Fruit fly (Drosophila melanogaster) whole organism, embryonic: ENCODE results near the gene CG13454.

Experiments
- ATbp ChIP-seq: fragments of 200-800 bp; sonication (Bioruptor generic); optimal IDR thresholded peaks from 2 replicates; lab custom pipeline; 2017; ENCODE audit warnings: missing biosample characterization, mild to moderate bottlenecking, missing genetic modification characterization, missing genetic modification reagents
- CG10267 ChIP-seq: fragments of 200-800 bp; sonication (Bioruptor generic); optimal IDR thresholded peaks from 2 replicates; lab custom pipeline; 2018; ENCODE audit warnings: missing biosample characterization, mild to moderate bottlenecking, missing genetic modification characterization, moderate library complexity
- CG10321 ChIP-seq: fragments of 200-800 bp; sonication (Bioruptor generic); IDR thresholded peaks from 2 replicates; pipeline ENCODE4 v1.3.6; 2022; ENCODE audit warnings: missing biosample characterization, missing genetic modification characterization
- CG11723 ChIP-seq: fragments of 200-800 bp; sonication (Bioruptor generic); optimal IDR thresholded peaks from 2 replicates; lab custom pipeline; 2017; ENCODE audit warnings: missing biosample characterization, mild to moderate bottlenecking, missing genetic modification characterization
- CG12155 ChIP-seq: fragments of 200-800 bp; sonication (Bioruptor generic); optimal IDR thresholded peaks from 3 replicates; lab custom pipeline; 2016; ENCODE audit warnings: missing biosample characterization, missing genetic modification characterization
- CG1233 ChIP-seq: fragments of 200-800 bp; sonication (Bioruptor generic); optimal IDR thresholded peaks from 4 replicates; lab custom pipeline; 2018; ENCODE audit warnings: missing biosample characterization, mild to moderate bottlenecking, missing genetic modification characterization
- CG13123 ChIP-seq: fragments of 200-800 bp; sonication (Bioruptor generic); optimal IDR thresholded peaks from 2 replicates; lab custom pipeline; 2016; ENCODE audit warnings: missing biosample characterization, missing genetic modification characterization
- CG13775 ChIP-seq: fragments of 200-800 bp; sonication (Bioruptor generic); optimal IDR thresholded peaks from 3 replicates; lab custom pipeline; 2017; ENCODE audit warnings: missing biosample characterization, mild to moderate bottlenecking, missing genetic modification characterization
- CG13894 ChIP-seq: fragments of 200-800 bp; sonication (Bioruptor generic); optimal IDR thresholded peaks from 3 replicates; lab custom pipeline; 2018; ENCODE audit warnings: missing biosample characterization, mild to moderate bottlenecking, missing genetic modification characterization, moderate library complexity
- CG14050 ChIP-seq: fragments of 200-800 bp; sonication (Bioruptor generic); IDR thresholded peaks from 3 replicates; pipeline ENCODE4 v1.3.6; 2022; ENCODE audit warnings: missing biosample characterization, missing genetic modification characterization
- CG1529 ChIP-seq: fragments of 200-800 bp; sonication (Bioruptor generic); optimal IDR thresholded peaks from 3 replicates; lab custom pipeline; 2018; ENCODE audit warnings: missing biosample characterization, missing genetic modification characterization
- CG16779 ChIP-seq: fragments of 200-800 bp; sonication (Bioruptor generic); IDR thresholded peaks from 2 replicates; pipeline ENCODE4 v1.3.6; 2022; ENCODE audit warnings: missing biosample characterization, missing genetic modification characterization
- CG30403 ChIP-seq: fragments of 200-800 bp; sonication (Bioruptor generic); optimal IDR thresholded peaks from 3 replicates; lab custom pipeline; 2016; ENCODE audit warnings: missing biosample characterization, missing genetic modification characterization
- CG30431 ChIP-seq: fragments of 200-800 bp; sonication (Bioruptor generic); optimal IDR thresholded peaks from 2 replicates; lab custom pipeline; 2017; ENCODE audit warnings: missing biosample characterization, missing genetic modification characterization
- CG32532 ChIP-seq: fragments of 200-800 bp; sonication (Bioruptor generic); IDR thresholded peaks from 2 replicates; pipeline ENCODE4 v1.3.6; 2022; ENCODE audit warnings: missing biosample characterization, missing genetic modification characterization
- CG3281 ChIP-seq: fragments of 200-800 bp; sonication (Bioruptor generic); optimal IDR thresholded peaks from 3 replicates; lab custom pipeline; 2017; ENCODE audit warnings: missing biosample characterization, mild to moderate bottlenecking, missing genetic modification characterization
- CG33213 ChIP-seq: fragments of 200-800 bp; sonication (Bioruptor generic); optimal IDR thresholded peaks from 3 replicates; lab custom pipeline; 2016; ENCODE audit warnings: missing biosample characterization, missing genetic modification characterization
- CG3407 ChIP-seq: fragments of 200-800 bp; sonication (Bioruptor generic); optimal IDR thresholded peaks from 2 replicates; lab custom pipeline; 2018; ENCODE audit warnings: missing biosample characterization, mild to moderate bottlenecking, missing genetic modification characterization
- CG6765 ChIP-seq: fragments of 200-800 bp; sonication (Bioruptor generic); optimal IDR thresholded peaks from 3 replicates; lab custom pipeline; 2017; ENCODE audit warnings: missing biosample characterization, mild to moderate bottlenecking, missing genetic modification characterization
- CG6791 ChIP-seq: fragments of 200-800 bp; sonication (Bioruptor generic); IDR thresholded peaks from 3 replicates; pipeline ENCODE4 v1.3.6; 2022; ENCODE audit warnings: missing biosample characterization, missing genetic modification characterization; ENCODE audit not compliant: partially characterized antibody
- CG6854 ChIP-seq: fragments of 200-800 bp; sonication (Bioruptor generic); optimal IDR thresholded peaks from 3 replicates; lab custom pipeline; 2017; ENCODE audit warnings: missing biosample characterization, mild to moderate bottlenecking, missing genetic modification characterization
- CG7357 ChIP-seq: fragments of 200-800 bp; sonication (Bioruptor generic); IDR thresholded peaks from 3 replicates; pipeline ENCODE4 v1.3.6; 2022; ENCODE audit warnings: missing biosample characterization, missing genetic modification characterization
- CG8089 ChIP-seq: fragments of 200-800 bp; sonication (Bioruptor generic); optimal IDR thresholded peaks from 3 replicates; lab custom pipeline; 2016; ENCODE audit warnings: missing biosample characterization, missing genetic modification characterization
- CrebB ChIP-seq: fragments of 200-800 bp; sonication (Bioruptor generic); optimal IDR thresholded peaks from 3 replicates; lab custom pipeline; 2018; ENCODE audit warnings: missing biosample characterization, mild to moderate bottlenecking, missing genetic modification characterization
- E2f2 ChIP-seq: fragments of 200-800 bp; sonication (Bioruptor generic); IDR thresholded peaks from 2 replicates; pipeline ENCODE4 v1.3.6; 2022; ENCODE audit warnings: missing biosample characterization, missing genetic modification characterization
- Hsf ChIP-seq: fragments of 200-800 bp; sonication (Bioruptor generic); optimal IDR thresholded peaks from 3 replicates; lab custom pipeline; 2016; ENCODE audit warnings: missing biosample characterization, missing genetic modification characterization
- NC2β ChIP-seq: fragments of 200-800 bp; sonication (Bioruptor generic); optimal IDR thresholded peaks from 2 replicates; lab custom pipeline; 2016; ENCODE audit warnings: missing biosample characterization, missing genetic modification characterization
- ac ChIP-seq: fragments of 200-800 bp; sonication (Bioruptor generic); optimal IDR thresholded peaks from 3 replicates; lab custom pipeline; 2017; ENCODE audit warnings: missing biosample characterization, mild to moderate bottlenecking, missing genetic modification characterization
- amos ChIP-seq: fragments of 200-800 bp; sonication (Bioruptor generic); IDR thresholded peaks from 2 replicates; pipeline ENCODE4 v1.3.6; 2022; ENCODE audit warnings: missing biosample characterization, missing genetic modification characterization; ENCODE audit not compliant: partially characterized antibody
- ara ChIP-seq: fragments of 200-800 bp; sonication (Bioruptor generic); IDR thresholded peaks from 2 replicates; pipeline ENCODE4 v1.3.6; 2022; ENCODE audit warnings: missing biosample characterization, missing genetic modification characterization
- bsh ChIP-seq, 2 experiments: fragments of 200-800 bp; sonication (Bioruptor generic); optimal IDR thresholded peaks; 2 replicates each; lab custom pipeline; 2017 to 2018; ENCODE audit warnings: mild to moderate bottlenecking in 2 of 2, missing biosample characterization in 2 of 2, missing genetic modification characterization in 2 of 2, moderate library complexity in 1 of 2
- cas ChIP-seq: fragments of 200-800 bp; sonication (Bioruptor generic); IDR thresholded peaks from 2 replicates; pipeline ENCODE4 v1.3.6; 2022; ENCODE audit warnings: missing biosample characterization, missing genetic modification characterization
- croc ChIP-seq: fragments of 200-800 bp; sonication (Bioruptor generic); conservative IDR thresholded peaks from 3 replicates; pipeline ENCODE4 v1.3.6; 2022; ENCODE audit warnings: missing biosample characterization, missing genetic modification characterization
- crol ChIP-seq: fragments of 200-800 bp; sonication (Bioruptor generic); IDR thresholded peaks from 2 replicates; pipeline ENCODE4 v1.3.6; 2022; ENCODE audit warnings: missing biosample characterization, missing genetic modification characterization
- crp ChIP-seq, 2 experiments: fragments of 200-800 bp; sonication (Bioruptor generic); optimal IDR thresholded peaks; 2 replicates in 1 of 2; 3 replicates in 1 of 2; lab custom pipeline; 2017; ENCODE audit warnings: missing biosample characterization in 2 of 2, missing genetic modification characterization in 2 of 2, mild to moderate bottlenecking in 1 of 2, moderate library complexity in 1 of 2
- dati ChIP-seq: fragments of 200-800 bp; sonication (Bioruptor generic); IDR thresholded peaks from 2 replicates; pipeline ENCODE4 v1.3.6; 2022; ENCODE audit warnings: missing biosample characterization, missing genetic modification characterization
- dm ChIP-seq: fragments of 200-800 bp; sonication (Bioruptor generic); optimal IDR thresholded peaks from 3 replicates; lab custom pipeline; 2016; ENCODE audit warnings: missing biosample characterization, missing genetic modification characterization
- ham ChIP-seq: fragments of 200-800 bp; sonication (Bioruptor generic); IDR thresholded peaks from 2 replicates; pipeline ENCODE4 v1.3.6; 2022; ENCODE audit warnings: missing biosample characterization, missing genetic modification characterization
- inv ChIP-seq: fragments of 200-800 bp; sonication (Bioruptor generic); IDR thresholded peaks from 2 replicates; pipeline ENCODE4 v1.3.6; 2022; ENCODE audit warnings: missing biosample characterization, missing genetic modification characterization; ENCODE audit not compliant: partially characterized antibody
- jigr1 ChIP-seq: fragments of 200-800 bp; sonication (Bioruptor generic); IDR thresholded peaks from 3 replicates; pipeline ENCODE4 v1.3.6; 2022; ENCODE audit warnings: missing biosample characterization, missing genetic modification characterization
- lbe ChIP-seq: fragments of 200-800 bp; sonication (Bioruptor generic); optimal IDR thresholded peaks from 2 replicates; lab custom pipeline; 2016; ENCODE audit warnings: missing biosample characterization, mild to moderate bottlenecking, missing genetic modification characterization
- lola ChIP-seq, 3 experiments: fragments of >200 bp in 2 of 3; fragments of 200-800 bp in 1 of 3; sonication (Bioruptor generic) in 1 of 3; optimal IDR thresholded peaks; 2 replicates each; lab custom pipeline; 2017 to 2019; ENCODE audit warnings: missing biosample characterization in 3 of 3, missing genetic modification characterization in 3 of 3, mild to moderate bottlenecking in 1 of 3, moderate library complexity in 1 of 3
- luna ChIP-seq: fragments of 200-800 bp; sonication (Bioruptor generic); optimal IDR thresholded peaks from 2 replicates; lab custom pipeline; 2016; ENCODE audit warnings: missing biosample characterization, missing genetic modification characterization
- mirr ChIP-seq: fragments of 200-800 bp; sonication (Bioruptor generic); optimal IDR thresholded peaks from 3 replicates; lab custom pipeline; 2018; ENCODE audit warnings: missing biosample characterization, mild to moderate bottlenecking, missing genetic modification characterization
- nerfin-2 ChIP-seq: fragments of 200-800 bp; sonication (Bioruptor generic); IDR thresholded peaks from 2 replicates; pipeline ENCODE4 v1.3.6; 2022; ENCODE audit warnings: missing biosample characterization, missing genetic modification characterization; ENCODE audit not compliant: partially characterized antibody
- nom ChIP-seq: fragments of 200-800 bp; sonication (Bioruptor generic); optimal IDR thresholded peaks from 2 replicates; lab custom pipeline; 2017; ENCODE audit warnings: missing biosample characterization, missing genetic modification characterization, mild to moderate bottlenecking, moderate library complexity, missing genetic modification reagents
- pzg ChIP-seq: fragments of 200-800 bp; sonication (Bioruptor generic); optimal IDR thresholded peaks from 3 replicates; lab custom pipeline; 2018; ENCODE audit warnings: missing biosample characterization, mild to moderate bottlenecking, missing genetic modification characterization, moderate library complexity
- shn ChIP-seq: fragments of 200-800 bp; sonication (Bioruptor generic); optimal IDR thresholded peaks from 3 replicates; lab custom pipeline; 2016; ENCODE audit warnings: missing biosample characterization, missing genetic modification characterization
- toy ChIP-seq: fragments of 200-800 bp; sonication (Bioruptor generic); IDR thresholded peaks from 2 replicates; pipeline ENCODE4 v1.3.6; 2022; ENCODE audit warnings: missing biosample characterization, missing genetic modification characterization
- trh ChIP-seq: fragments of 200-800 bp; sonication (Bioruptor generic); optimal IDR thresholded peaks from 2 replicates; lab custom pipeline; 2016; ENCODE audit warnings: missing biosample characterization, missing genetic modification characterization

The CG13454 gene

DNA sequence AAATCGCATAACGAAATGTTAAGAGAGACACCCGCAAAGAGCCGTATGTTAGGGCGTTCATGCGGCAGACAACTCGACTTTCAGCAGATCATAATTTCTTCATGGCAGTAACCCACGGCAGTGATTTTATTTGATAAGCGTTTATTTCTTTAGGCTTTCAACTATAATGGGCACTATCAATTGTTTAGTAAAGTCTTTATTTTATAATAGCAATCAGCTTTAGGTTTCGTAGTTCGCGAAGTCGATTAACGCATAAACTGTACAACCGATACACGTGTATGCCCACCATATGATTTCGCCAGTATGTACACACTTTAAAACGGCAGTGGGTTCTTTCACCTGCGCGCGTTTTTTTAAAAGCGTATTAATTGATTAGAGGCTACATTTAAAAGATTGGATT, 8.6 kb downstream of the CG13454 start, which contains the start of gene CG7841 (continued):
- TF ChIP-seq jigr1: no peak; the same call in 1 of the 3 replicates
- peak; percentile 99 for TF ChIP-seq CG3281 (GFP tag; lab: Kevin White, UChicago)
- TF ChIP-seq CG14050: peak; percentile 96
- peak; percentile 93 for TF ChIP-seq CG16779
- peak; percentile 95 for TF ChIP-seq ac (GFP tag; lab: Kevin White, UChicago)
- TF ChIP-seq nom (GFP tag; lab: Kevin White, UChicago): peak; percentile 98
- TF ChIP-seq trh (GFP tag; lab: Kevin White, UChicago): peak; percentile 92
- TF ChIP-seq CG13775 (GFP tag; lab: Kevin White, UChicago): peak; percentile 98
- peak; percentile 99 for TF ChIP-seq CG6854 (GFP tag; lab: Kevin White, UChicago)
- peak; percentile 97 for TF ChIP-seq CG30403 (GFP tag; lab: Kevin White, UChicago)
- peak; percentile 97 for TF ChIP-seq CG33213 (GFP tag; lab: Kevin White, UChicago)
- peak; percentile 91 for TF ChIP-seq CG13123
- peak; percentile 98 for TF ChIP-seq lbe (GFP tag; lab: Kevin White, UChicago)
- TF ChIP-seq shn (GFP tag; lab: Kevin White, UChicago): peak; percentile 96
- TF ChIP-seq toy (GFP tag; lab: Robert Waterston, UW): no peak; the same call in 1 of the 2 replicates
- TF ChIP-seq NC2β (GFP tag; lab: Kevin White, UChicago): peak; percentile 98
- TF ChIP-seq CG3407: peak; percentile 95
- peak; percentile 58; the same call in 1 of the 2 replicates for TF ChIP-seq crol (GFP tag; lab: Robert Waterston, UW)
- peak; percentile 84 for TF ChIP-seq luna (GFP tag; lab: Kevin White, UChicago)
- TF ChIP-seq cas (GFP tag; lab: Robert Waterston, UW): peak; percentile 92; the same call in 1 of the 2 replicates
- TF ChIP-seq CG11723 (GFP tag; lab: Kevin White, UChicago): peak; percentile 97
- peak; percentile 96 for TF ChIP-seq dm
- peak; percentile 99 for TF ChIP-seq CrebB
- peak; percentile 97 for TF ChIP-seq CG32532 (GFP tag; lab: Robert Waterston, UW)
- peak; percentile 91 for TF ChIP-seq E2f2
- peak; percentile 83 for TF ChIP-seq CG7357 (GFP tag; lab: Robert Waterston, UW)
- TF ChIP-seq CG8089 (GFP tag; lab: Kevin White, UChicago): peak; percentile 96
- peak; percentile 86 for TF ChIP-seq croc (GFP tag; lab: Robert Waterston, UW)
- peak; percentile 98 for TF ChIP-seq Hsf (GFP tag; lab: Kevin White, UChicago)
- TF ChIP-seq dati (GFP tag; lab: Robert Waterston, UW): peak; percentile 87; the same call in 1 of the 2 replicates
- no peak for TF ChIP-seq inv (GFP tag; lab: Robert Waterston, UW)
- peak; percentile 94 for TF ChIP-seq CG12155 (GFP tag; lab: Kevin White, UChicago)
- TF ChIP-seq CG13894: peak; percentile 98
- no peak for TF ChIP-seq CG6791
- TF ChIP-seq CG1529 (GFP tag; lab: Kevin White, UChicago): peak; percentile 96
- TF ChIP-seq ATbp (GFP tag; lab: Kevin White, UChicago): peak; percentile 96
- peak; percentile 96 to 99 for TF ChIP-seq bsh (GFP tag; optimal IDR thresholded peaks at IDR 0.05; lab: Kevin White, UChicago)
- TF ChIP-seq nerfin-2 (GFP tag; lab: Robert Waterston, UW): no peak
- peak; percentile 96 for TF ChIP-seq ara (GFP tag; lab: Robert Waterston, UW)
- peak; percentile 77 for TF ChIP-seq CG10321 (GFP tag; lab: Robert Waterston, UW)
- TF ChIP-seq CG1233 (GFP tag; lab: Kevin White, UChicago): peak; percentile 98
- TF ChIP-seq CG30431 (GFP tag; lab: Kevin White, UChicago): peak; percentile 92
- peak; percentile 56 to 87 for TF ChIP-seq crp (GFP tag; optimal IDR thresholded peaks at IDR 0.05; lab: Kevin White, UChicago)
- peak; percentile 97 for TF ChIP-seq CG10267 (tag; lab: Kevin White, UChicago)
- no peak for TF ChIP-seq amos (GFP tag; lab: Robert Waterston, UW)
- peak; percentile 98 for TF ChIP-seq CG6765 (GFP tag; lab: Kevin White, UChicago)
- peak; percentile 78; the same call in 1 of the 2 replicates for TF ChIP-seq ham (GFP tag; lab: Robert Waterston, UW)
- peak; percentile 53 for TF ChIP-seq pzg (GFP tag; lab: Kevin White, UChicago)
- peak; percentile 99 for TF ChIP-seq mirr (GFP tag; lab: Kevin White, UChicago)
- peak in 1 of 3 experiments; percentile 98 for TF ChIP-seq lola (GFP tag; optimal IDR thresholded peaks at IDR 0.05; lab: Kevin White, UChicago)
